Worm (Caenorhabditis elegans): ENCODE results near the gene ZK792.4.

DNA sequence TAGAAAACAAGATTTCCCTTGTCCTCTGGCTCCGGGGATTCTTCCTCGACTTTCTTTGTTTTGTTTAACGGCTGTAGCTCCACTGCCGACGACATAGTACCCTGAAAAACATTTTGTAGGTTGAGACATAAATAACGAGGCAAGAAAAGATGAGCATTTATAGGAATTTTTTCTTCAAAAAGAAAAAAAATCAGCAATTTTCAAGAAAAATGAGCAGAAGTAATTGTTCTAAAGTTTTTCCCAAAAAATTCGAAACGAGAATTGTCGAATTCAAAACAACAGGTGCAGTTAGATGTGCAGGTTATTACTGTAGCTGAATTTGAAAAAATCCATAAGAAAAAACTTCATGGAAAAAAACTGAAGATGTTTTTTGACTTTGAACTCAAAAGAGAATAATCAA lies 26.4 kb downstream of the ZK792.4 start, which contains the start of gene ent-1:
- TF ChIP-seq W03F9.2 (tag; optimal IDR thresholded peaks at IDR 0.05), result no peak
- no peak for TF ChIP-seq dao-5 (tag; optimal IDR thresholded peaks at IDR 0.05)
